Worm (Caenorhabditis elegans): ENCODE data around the gene F59E12.3.

- TF ChIP-seq him-1 (tag; optimal IDR thresholded peaks at IDR 0.05) (no peak), W03F9.2 (tag; optimal IDR thresholded peaks at IDR 0.05) (no peak)
These were observed 29.4 kb downstream of the F59E12.3 start for ce11 chrII:5667540-5667939.

Measured in whole organism, L4/young adult.